Fruit fly (Drosophila melanogaster): ENCODE results near the gene MFS3.

- no peak for TF ChIP-seq Hr96 (GFP tag; optimal IDR thresholded peaks at IDR 0.05)
- no peak for TF ChIP-seq tj (GFP tag; optimal IDR thresholded peaks at IDR 0.05)
- no peak for TF ChIP-seq CG11617 (GFP tag; optimal IDR thresholded peaks at IDR 0.05)
- no peak for TF ChIP-seq Clk (GFP tag; optimal IDR thresholded peaks at IDR 0.05)
- TF ChIP-seq CG5204 (GFP tag; optimal IDR thresholded peaks at IDR 0.05): no peak
- no peak for TF ChIP-seq CG33017 (tag; optimal IDR thresholded peaks at IDR 0.05)
- no peak for TF ChIP-seq bab1 (GFP tag; optimal IDR thresholded peaks at IDR 0.05)
- no peak for TF ChIP-seq CG7045 (GFP tag; optimal IDR thresholded peaks at IDR 0.05)
- TF ChIP-seq cnc (optimal IDR thresholded peaks at IDR 0.05): no peak
- TF ChIP-seq CG1620 (GFP tag; optimal IDR thresholded peaks at IDR 0.05): no peak
- no peak for TF ChIP-seq kay (GFP tag; ENCODE audit: borderline replicate concordance)
- no peak for TF ChIP-seq ovo (GFP tag; optimal IDR thresholded peaks at IDR 0.05)
- TF ChIP-seq CG14711 (tag; optimal IDR thresholded peaks at IDR 0.05): no peak
These were observed 13.7 kb downstream of the MFS3 start for dm6 chr2L:1156592-1157249.
